Fruit fly (Drosophila melanogaster) S2 (cell line): Measurements from ENCODE around the gene TrissinR.

Experiments
- CG8478 ChIP-seq: fragments of >200 bp; optimal IDR thresholded peaks from 2 replicates; lab custom pipeline; 2018
- CTCF ChIP-seq, 2 experiments: fragments of >200 bp; optimal IDR thresholded peaks; 2 replicates each; lab custom pipeline; 2018

TrissinR gene

dm6 chr2L:5886955-5887354 lies 63.2 kb downstream of the TrissinR start:
- TF ChIP-seq CG8478, result no peak
- TF ChIP-seq CTCF (optimal IDR thresholded peaks at IDR 0.05; lab: Kevin White, UChicago), result no peak

dm6 chr2L:5890556-5890955 lies 66.8 kb downstream of the TrissinR start:
- no peak for TF ChIP-seq CG8478
- TF ChIP-seq CTCF (optimal IDR thresholded peaks at IDR 0.05; lab: Kevin White, UChicago), result no peak

- TF ChIP-seq CTCF (optimal IDR thresholded peaks at IDR 0.05; lab: Kevin White, UChicago) (no peak), CG8478 (no peak)
These were observed 69.0 kb downstream of the TrissinR start, which contains the start of gene Acp26Ab for dm6 chr2L:5892762-5893161. TSS of gene Acp26Ab (minus strand) at chr2L:5892862.

dm6 chr2L:5893796-5894195 lies 70.0 kb downstream of the TrissinR start, which contains the start of gene Acp26Aa:
TSS of gene Acp26Aa (minus strand) at chr2L:5893896.
- TF ChIP-seq CG8478 (no peak), CTCF (optimal IDR thresholded peaks at IDR 0.05; lab: Kevin White, UChicago) (no peak)

- TF ChIP-seq CG8478 (no peak), CTCF (optimal IDR thresholded peaks at IDR 0.05; lab: Kevin White, UChicago) (no peak)
These were observed 70.7 kb downstream of the TrissinR start for dm6 chr2L:5894533-5894932.

dm6 chr2L:5899170-5899708 lies 75.4 kb downstream of the TrissinR start:
- no peak for TF ChIP-seq CG8478
- TF ChIP-seq CTCF (optimal IDR thresholded peaks at IDR 0.05; lab: Kevin White, UChicago), result no peak

dm6 chr2L:5901553-5901952 lies 77.7 kb downstream of the TrissinR start:
- TF ChIP-seq CG8478 (no peak), CTCF (optimal IDR thresholded peaks at IDR 0.05; lab: Kevin White, UChicago) (no peak)

dm6 chr2L:5902898-5903297 lies 79.1 kb downstream of the TrissinR start:
- TF ChIP-seq CTCF (optimal IDR thresholded peaks at IDR 0.05; lab: Kevin White, UChicago) (no peak), CG8478 (no peak)

- TF ChIP-seq CTCF (optimal IDR thresholded peaks at IDR 0.05; lab: Kevin White, UChicago) (no peak), CG8478 (no peak)
These were observed 80.8 kb downstream of the TrissinR start, which contains the start of gene CG9021 for dm6 chr2L:5904585-5904984. TSS of gene CG9021 (minus strand) at chr2L:5904689.
